Fruit fly (Drosophila melanogaster) whole organism, embryonic: ENCODE data around the gene CG15725.

Experiments used
- Bgb ChIP-seq: fragments of 200-800 bp; sonication (Bioruptor generic); IDR thresholded peaks from 2 replicates; pipeline ENCODE4 v1.3.6; 2022; ENCODE audit warnings: missing biosample characterization, missing genetic modification characterization; ENCODE audit not compliant: partially characterized antibody
- CG11247 ChIP-seq: fragments of 200-800 bp; sonication (Bioruptor generic); IDR thresholded peaks from 2 replicates; pipeline ENCODE4 v1.3.6; 2022; ENCODE audit warnings: missing biosample characterization, missing genetic modification characterization
- CG12071 ChIP-seq: fragments of 200-800 bp; sonication (Bioruptor generic); optimal IDR thresholded peaks from 3 replicates; lab custom pipeline; 2018; ENCODE audit warnings: missing biosample characterization, mild to moderate bottlenecking, missing genetic modification characterization
- CG14441 ChIP-seq: fragments of 200-800 bp; sonication (Bioruptor generic); IDR thresholded peaks from 2 replicates; pipeline ENCODE4 v1.3.6; 2022; ENCODE audit warnings: missing biosample characterization, missing genetic modification characterization
- CG14965 ChIP-seq: fragments of 200-800 bp; sonication (Bioruptor generic); optimal IDR thresholded peaks from 2 replicates; lab custom pipeline; 2016; ENCODE audit warnings: missing biosample characterization, missing genetic modification characterization, borderline replicate concordance
- CG1602 ChIP-seq: fragments of 200-800 bp; sonication (Bioruptor generic); optimal IDR thresholded peaks from 3 replicates; lab custom pipeline; 2016; ENCODE audit warnings: missing biosample characterization, missing genetic modification characterization
- CG1647 ChIP-seq: fragments of 200-800 bp; sonication (Bioruptor generic); optimal IDR thresholded peaks from 3 replicates; lab custom pipeline; 2016; ENCODE audit warnings: missing biosample characterization, missing genetic modification characterization
- CG17328 ChIP-seq: fragments of 200-800 bp; sonication (Bioruptor generic); IDR thresholded peaks from 2 replicates; pipeline ENCODE4 v1.3.6; 2022; ENCODE audit warnings: missing biosample characterization, missing genetic modification characterization
- CG2129 ChIP-seq: fragments of 200-800 bp; sonication (Bioruptor generic); IDR thresholded peaks from 2 replicates; pipeline ENCODE4 v1.3.6; 2022; ENCODE audit warnings: missing biosample characterization, missing genetic modification characterization; ENCODE audit not compliant: partially characterized antibody
- CG2678 ChIP-seq: fragments of 200-800 bp; sonication (Bioruptor generic); optimal IDR thresholded peaks from 3 replicates; lab custom pipeline; 2019; ENCODE audit warnings: missing biosample characterization, mild to moderate bottlenecking, missing genetic modification characterization, moderate library complexity
- CG2875 ChIP-seq: fragments of 200-800 bp; sonication (Bioruptor generic); optimal IDR thresholded peaks from 2 replicates; lab custom pipeline; 2017; ENCODE audit warnings: missing biosample characterization, mild to moderate bottlenecking, missing genetic modification characterization, missing genetic modification reagents
- CG32767 ChIP-seq: fragments of 200-800 bp; sonication (Bioruptor generic); IDR thresholded peaks from 2 replicates; pipeline ENCODE4 v1.3.6; 2022; ENCODE audit warnings: missing biosample characterization, missing genetic modification characterization
- CG3995 ChIP-seq: fragments of 200-800 bp; sonication (Bioruptor generic); optimal IDR thresholded peaks from 3 replicates; lab custom pipeline; 2016; ENCODE audit warnings: missing biosample characterization, missing genetic modification characterization
- CG6254 ChIP-seq: fragments of 200-800 bp; sonication (Bioruptor generic); optimal IDR thresholded peaks from 3 replicates; lab custom pipeline; 2017; ENCODE audit warnings: mild to moderate bottlenecking, missing biosample characterization, missing genetic modification reagents, missing genetic modification characterization
- CG6654 ChIP-seq: fragments of 200-800 bp; sonication (Bioruptor generic); optimal IDR thresholded peaks from 2 replicates; lab custom pipeline; 2017; ENCODE audit warnings: missing biosample characterization, mild to moderate bottlenecking, missing genetic modification characterization
- CG6683 ChIP-seq: fragments of 200-800 bp; sonication (Bioruptor generic); optimal IDR thresholded peaks from 2 replicates; lab custom pipeline; 2017; ENCODE audit warnings: missing biosample characterization, mild to moderate bottlenecking, missing genetic modification characterization, missing genetic modification reagents
- CG6813 ChIP-seq: fragments of 200-800 bp; sonication (Bioruptor generic); optimal IDR thresholded peaks from 2 replicates; lab custom pipeline; 2017; ENCODE audit warnings: missing biosample characterization, missing genetic modification characterization, mild to moderate bottlenecking, moderate library complexity, missing genetic modification reagents
- CG7839 ChIP-seq: fragments of 200-800 bp; sonication (Bioruptor generic); optimal IDR thresholded peaks from 3 replicates; lab custom pipeline; 2018; ENCODE audit warnings: missing biosample characterization, mild to moderate bottlenecking, missing genetic modification characterization, moderate library complexity
- CG8924 ChIP-seq: fragments of 200-800 bp; optimal IDR thresholded peaks from 3 replicates; lab custom pipeline; 2019; ENCODE audit warnings: missing biosample characterization, mild to moderate bottlenecking, missing genetic modification characterization, moderate library complexity
- CG9932 ChIP-seq: fragments of 200-800 bp; sonication (Bioruptor generic); IDR thresholded peaks from 2 replicates; pipeline ENCODE4 v1.3.6; 2022; ENCODE audit warnings: missing biosample characterization, missing genetic modification characterization
- Dip2 ChIP-seq: fragments of 200-800 bp; sonication (Bioruptor generic); IDR thresholded peaks from 2 replicates; pipeline ENCODE4 v1.3.6; 2022; ENCODE audit warnings: missing biosample characterization, missing genetic modification characterization
- Drgx ChIP-seq: fragments of 200-800 bp; sonication (Bioruptor generic); IDR thresholded peaks from 2 replicates; pipeline ENCODE4 v1.3.6; 2022; ENCODE audit warnings: missing biosample characterization, missing genetic modification characterization
- Ets65A ChIP-seq: fragments of 200-800 bp; sonication (Bioruptor generic); peaks from one replicate; lab custom pipeline; 2016; ENCODE audit warnings: missing biosample characterization, missing genetic modification characterization
- Jarid2 ChIP-seq: fragments of 200-800 bp; sonication (Bioruptor generic); optimal IDR thresholded peaks from 3 replicates; lab custom pipeline; 2017; ENCODE audit warnings: mild to moderate bottlenecking, missing biosample characterization, missing genetic modification reagents, missing genetic modification characterization
- NFAT ChIP-seq: fragments of 200-800 bp; sonication (Bioruptor generic); IDR thresholded peaks from 2 replicates; pipeline ENCODE4 v1.3.6; 2022; ENCODE audit warnings: missing biosample characterization, missing genetic modification characterization
- Oaz ChIP-seq: fragments of 200-800 bp; sonication (Bioruptor generic); IDR thresholded peaks from 2 replicates; pipeline ENCODE4 v1.3.6; 2022; ENCODE audit warnings: missing biosample characterization, missing genetic modification characterization
- PHDP ChIP-seq: fragments of 200-800 bp; sonication (Bioruptor generic); optimal IDR thresholded peaks from 3 replicates; lab custom pipeline; 2018; ENCODE audit warnings: missing biosample characterization, mild to moderate bottlenecking, missing genetic modification characterization, moderate library complexity
- Rx ChIP-seq: fragments of 200-800 bp; sonication (Bioruptor generic); IDR thresholded peaks from 2 replicates; pipeline ENCODE4 v1.3.6; 2022; ENCODE audit warnings: missing biosample characterization, missing genetic modification characterization
- Sox102F ChIP-seq: fragments of 200-800 bp; sonication (Bioruptor generic); optimal IDR thresholded peaks from 2 replicates; lab custom pipeline; 2018; ENCODE audit warnings: missing biosample characterization, mild to moderate bottlenecking, missing genetic modification characterization, moderate library complexity
- Sry-δ ChIP-seq: fragments of 200-800 bp; sonication (Bioruptor generic); optimal IDR thresholded peaks from 2 replicates; lab custom pipeline; 2016; ENCODE audit warnings: missing biosample characterization, missing genetic modification characterization
- Usf ChIP-seq: fragments of 200-800 bp; sonication (Bioruptor generic); optimal IDR thresholded peaks from 2 replicates; lab custom pipeline; 2017; ENCODE audit warnings: missing genotype, missing biosample characterization, missing genetic modification characterization
- YL-1 ChIP-seq: fragments of 200-800 bp; sonication (Bioruptor generic); optimal IDR thresholded peaks from 3 replicates; lab custom pipeline; 2017; ENCODE audit warnings: missing biosample characterization, mild to moderate bottlenecking, missing genetic modification characterization
- ash1 ChIP-seq: fragments of 200-800 bp; sonication (Bioruptor generic); optimal IDR thresholded peaks from 2 replicates; lab custom pipeline; 2018; ENCODE audit warnings: missing biosample characterization, mild to moderate bottlenecking, missing genetic modification characterization
- caup ChIP-seq: fragments of 200-800 bp; sonication (Bioruptor generic); optimal IDR thresholded peaks from 3 replicates; lab custom pipeline; 2017; ENCODE audit warnings: missing biosample characterization, mild to moderate bottlenecking, missing genetic modification characterization, moderate library complexity; ENCODE audit not compliant: severe bottlenecking
- chm ChIP-seq: fragments of 200-800 bp; sonication (Bioruptor generic); IDR thresholded peaks from 2 replicates; pipeline ENCODE4 v1.3.6; 2022; ENCODE audit warnings: missing biosample characterization, missing genetic modification characterization
- crc ChIP-seq: fragments of 200-800 bp; sonication (Bioruptor generic); optimal IDR thresholded peaks from 2 replicates; lab custom pipeline; 2016; ENCODE audit warnings: missing biosample characterization, missing genetic modification characterization
- dmrt99B ChIP-seq: fragments of 200-800 bp; sonication (Bioruptor generic); optimal IDR thresholded peaks from 2 replicates; lab custom pipeline; 2018; ENCODE audit warnings: missing biosample characterization, mild to moderate bottlenecking, missing genetic modification characterization, moderate library complexity
- esg ChIP-seq: fragments of 200-800 bp; sonication (Bioruptor generic); conservative IDR thresholded peaks from 2 replicates; pipeline ENCODE4 v1.3.6; 2022; ENCODE audit warnings: missing biosample characterization, missing genetic modification characterization
- eve ChIP-seq, 2 experiments: fragments of >200 bp; optimal IDR thresholded peaks; 2 replicates each; lab custom pipeline; 2017; ENCODE audit warnings: missing biosample characterization in 2 of 2, missing genetic modification characterization in 2 of 2
- eyg ChIP-seq: fragments of 200-800 bp; sonication (Bioruptor generic); optimal IDR thresholded peaks from 3 replicates; lab custom pipeline; 2016; ENCODE audit warnings: missing biosample characterization, missing genetic modification characterization
- fu2 ChIP-seq: fragments of 200-800 bp; sonication (Bioruptor generic); optimal IDR thresholded peaks from 2 replicates; lab custom pipeline; 2016; ENCODE audit warnings: missing biosample characterization, missing genetic modification characterization
- h ChIP-seq: fragments of >200 bp; optimal IDR thresholded peaks from 2 replicates; lab custom pipeline; 2017
- ken ChIP-seq: fragments of 200-800 bp; sonication (Bioruptor generic); IDR thresholded peaks from 3 replicates; pipeline ENCODE4 v1.3.6; 2022; ENCODE audit warnings: missing biosample characterization, missing genetic modification characterization
- mam ChIP-seq: fragments of 200-800 bp; sonication (Bioruptor generic); optimal IDR thresholded peaks from 3 replicates; lab custom pipeline; 2016; ENCODE audit warnings: missing biosample characterization, missing genetic modification characterization
- org-1 ChIP-seq: fragments of 200-800 bp; sonication (Bioruptor generic); optimal IDR thresholded peaks from 2 replicates; lab custom pipeline; 2017; ENCODE audit warnings: missing biosample characterization, missing genetic modification characterization
- row ChIP-seq: fragments of 200-800 bp; sonication (Bioruptor generic); IDR thresholded peaks from 3 replicates; pipeline ENCODE4 v1.3.6; 2022; ENCODE audit warnings: missing biosample characterization, missing genetic modification characterization
- schlank ChIP-seq: fragments of 200-800 bp; sonication (Bioruptor generic); optimal IDR thresholded peaks from 2 replicates; lab custom pipeline; 2018; ENCODE audit warnings: missing biosample characterization, mild to moderate bottlenecking, missing genetic modification characterization
- sima ChIP-seq: fragments of 200-800 bp; sonication (Bioruptor generic); optimal IDR thresholded peaks from 2 replicates; lab custom pipeline; 2016; ENCODE audit warnings: missing biosample characterization, missing genetic modification characterization
- sr ChIP-seq: fragments of 200-800 bp; sonication (Bioruptor generic); IDR thresholded peaks from 3 replicates; pipeline ENCODE4 v1.3.6; 2022; ENCODE audit warnings: missing biosample characterization, missing genetic modification characterization

The CG15725 gene

DNA sequence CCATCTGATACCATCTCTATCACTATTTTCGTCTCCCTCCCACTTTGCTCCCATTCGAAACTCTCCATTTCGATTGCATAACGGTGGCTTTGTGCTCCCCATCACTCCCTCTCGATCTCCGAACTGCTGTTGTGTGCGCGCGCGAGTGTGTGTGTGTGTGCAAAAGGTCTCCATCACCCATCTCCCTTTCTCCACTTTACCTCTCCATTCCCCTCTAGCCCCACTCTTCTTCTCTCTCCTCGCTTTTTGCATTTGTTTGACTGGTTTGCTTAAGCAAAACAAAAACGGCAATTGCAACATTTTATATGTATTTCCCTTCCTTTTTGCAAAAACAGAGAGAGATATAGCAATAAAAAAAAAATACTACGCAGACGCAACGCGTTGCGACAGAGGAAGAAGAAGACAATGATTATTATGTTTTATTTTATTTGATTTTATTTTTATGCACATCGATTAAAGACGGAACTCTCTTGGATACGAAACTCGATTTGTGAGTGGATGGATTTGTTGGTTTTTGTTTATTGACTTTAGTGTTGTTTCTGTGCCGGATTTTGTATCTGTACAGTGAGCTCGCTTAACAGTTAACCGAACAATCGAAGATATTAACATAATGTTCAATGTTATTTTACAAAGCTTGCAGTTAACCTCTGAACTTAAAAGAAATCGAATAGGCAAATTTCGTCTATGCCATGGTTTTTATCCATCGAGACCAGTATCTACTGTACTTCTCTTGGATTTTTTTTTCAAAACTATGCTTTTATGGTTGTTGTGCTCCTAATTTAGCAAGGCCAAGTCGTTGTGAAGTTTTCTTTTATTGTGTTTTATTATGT, 35.8 kb upstream of the CG15725 start (continued):
- TF ChIP-seq Bgb (GFP tag; lab: Robert Waterston, UW) (no peak), CG14965 (no peak), CG17328 (peak; percentile 48; the same call in 1 of the 2 replicates), PHDP (tag; lab: Kevin White, UChicago) (peak; percentile 65), Sry-δ (GFP tag; lab: Kevin White, UChicago) (peak; percentile 6), CG32767 (GFP tag; lab: Robert Waterston, UW) (no peak), CG1647 (GFP tag; lab: Kevin White, UChicago) (peak; percentile 33), ken (GFP tag; lab: Robert Waterston, UW) (peak; percentile 67; the same call in 2 of the 3 replicates), Oaz (GFP tag; lab: Robert Waterston, UW) (peak; percentile 47; the same call in 1 of the 2 replicates), Ets65A (GFP tag; lab: Kevin White, UChicago) (peak; percentile 92), Jarid2 (GFP tag; lab: Kevin White, UChicago) (no peak), org-1 (peak; percentile 18), chm (GFP tag; lab: Robert Waterston, UW) (no peak), caup (GFP tag; lab: Kevin White, UChicago) (peak; percentile 67), ash1 (GFP tag; lab: Kevin White, UChicago) (no peak), CG6813 (GFP tag; lab: Kevin White, UChicago) (peak; percentile 51), NFAT (GFP tag; lab: Robert Waterston, UW) (peak; percentile 80), fu2 (GFP tag; lab: Kevin White, UChicago) (peak; percentile 46), CG7839 (tag; lab: Kevin White, UChicago) (peak; percentile 80), schlank (tag; lab: Kevin White, UChicago) (peak; percentile 57), Sox102F (peak; percentile 61), mam (GFP tag; lab: Kevin White, UChicago) (peak; percentile 66), CG9932 (GFP tag; lab: Robert Waterston, UW) (peak; percentile 87), CG1602 (peak; percentile 42), CG2875 (GFP tag; lab: Kevin White, UChicago) (no peak), Drgx (GFP tag; lab: Robert Waterston, UW) (peak; percentile 75), eyg (peak; percentile 48), sr (GFP tag; lab: Robert Waterston, UW) (0 out of 3 replicates have a peak, but pooled peaks have one; percentile 44), dmrt99B (tag; lab: Kevin White, UChicago) (peak; percentile 65), row (GFP tag; lab: Robert Waterston, UW) (peak; percentile 82), CG6683 (no peak), CG8924 (tag; lab: Kevin White, UChicago) (peak; percentile 61), CG6654 (GFP tag; lab: Kevin White, UChicago) (no peak), crc (peak; percentile 11), Usf (peak; percentile 3), esg (GFP tag; lab: Robert Waterston, UW) (peak; percentile 67), CG11247 (GFP tag; lab: Robert Waterston, UW) (peak; percentile 62), CG6254 (GFP tag; lab: Kevin White, UChicago) (no peak), CG2678 (tag; lab: Kevin White, UChicago) (peak; percentile 77), CG12071 (GFP tag; lab: Kevin White, UChicago) (peak; percentile 68), CG14441 (GFP tag; lab: Robert Waterston, UW) (peak; percentile 78), eve (GFP tag; optimal IDR thresholded peaks at IDR 0.05; lab: Kevin White, UChicago) (peak in 1 of 2 experiments; percentile 88), Dip2 (no peak), CG3995 (peak; percentile 45), YL-1 (no peak), h (lab: Kevin White, UChicago) (no peak), CG2129 (GFP tag; lab: Robert Waterston, UW) (no peak), sima (GFP tag; lab: Kevin White, UChicago) (no peak), Rx (GFP tag; lab: Robert Waterston, UW) (0 out of 2 replicates have a peak, but pooled peaks have one; percentile 32)
